Fruit fly (Drosophila melanogaster) whole organism, wandering third instar larva: Measurements from ENCODE around the gene CG10031.

ENCODE experiments used
- Abd-B ChIP-seq: fragments of >200 bp; optimal IDR thresholded peaks from 2 replicates; lab custom pipeline; 2017; ENCODE audit warnings: missing biosample characterization, missing genetic modification characterization
- Hr78 ChIP-seq: fragments of >200 bp; optimal IDR thresholded peaks from 2 replicates; lab custom pipeline; 2017; ENCODE audit warnings: missing biosample characterization, missing genetic modification characterization
- Jra ChIP-seq: sonication (Bioruptor generic); optimal IDR thresholded peaks from 2 replicates; lab custom pipeline; 2016; ENCODE audit warnings: missing biosample characterization, missing genetic modification characterization
- pan ChIP-seq: fragments of >200 bp; optimal IDR thresholded peaks from 2 replicates; lab custom pipeline; 2017
- psq ChIP-seq: fragments of 200-800 bp; sonication (Bioruptor generic); optimal IDR thresholded peaks from 3 replicates; lab custom pipeline; 2017; ENCODE audit warnings: missing biosample characterization, mild to moderate bottlenecking, missing genetic modification characterization, moderate library complexity

DNA sequence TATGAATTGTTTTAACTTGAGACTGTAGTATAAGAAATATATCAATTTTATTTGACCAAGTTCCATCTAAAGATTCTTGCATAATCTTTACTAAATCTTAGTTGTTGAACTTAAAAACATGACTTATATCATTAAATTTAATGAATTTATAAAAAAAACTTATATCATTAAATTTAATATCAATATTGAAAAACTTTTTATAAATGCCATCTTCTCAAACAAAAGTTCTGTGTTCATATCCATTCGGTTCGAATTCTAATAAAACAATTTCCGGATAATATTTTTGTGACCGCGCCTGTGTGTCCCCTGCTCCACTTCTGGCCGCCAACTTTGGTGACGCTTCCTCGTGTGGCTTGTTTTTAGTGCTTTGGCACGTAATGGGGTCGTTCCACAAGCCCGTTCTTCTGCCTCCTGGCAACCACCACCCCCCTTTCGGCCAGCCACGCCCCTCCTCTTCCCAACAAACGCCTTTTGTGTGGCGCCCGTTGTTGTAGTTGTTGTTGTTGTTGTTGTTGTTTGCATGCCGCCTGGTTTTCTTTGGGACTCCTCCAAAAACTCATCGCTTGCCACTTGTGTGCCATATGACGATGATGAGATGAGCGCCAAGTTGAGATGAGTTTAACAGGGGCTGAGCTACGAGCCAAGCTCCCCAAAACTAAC, 38.2 kb upstream of the CG10031 start:
- no peak for TF ChIP-seq Jra (GFP tag; lab: Kevin White, UChicago)
- no peak for TF ChIP-seq Abd-B (GFP tag; lab: Kevin White, UChicago)
- TF ChIP-seq Hr78 (GFP tag; lab: Kevin White, UChicago), result no peak
- no peak for TF ChIP-seq psq
- no peak for TF ChIP-seq pan (lab: Kevin White, UChicago)
